Worm (Caenorhabditis elegans): ENCODE data around the gene hlh-12.

hlh-12 gene

DNA sequence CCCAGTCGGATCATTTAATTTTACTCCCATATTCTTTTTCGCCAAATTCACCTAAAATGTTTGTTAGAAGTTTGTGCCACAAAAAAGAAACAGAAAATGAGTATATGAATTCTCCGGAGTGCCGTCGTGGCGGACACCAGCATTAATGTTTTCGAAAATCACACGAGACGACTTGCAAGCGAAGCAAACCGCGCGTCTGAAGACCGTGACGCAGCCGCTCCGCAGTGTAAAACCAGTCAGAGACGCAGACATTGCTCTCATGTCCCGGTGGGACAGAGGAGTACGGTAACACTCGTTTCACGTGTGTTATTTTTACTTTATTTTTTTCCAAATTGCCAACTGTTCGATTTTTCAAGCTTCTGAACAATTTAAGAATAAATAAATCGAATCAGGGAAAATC, 46.5 kb downstream of the hlh-12 start, which contains the start of the genes T26A8.4 and pdtf-1:
Gene T26A8.4 (minus strand): TSS at position 185 of the 400 bp plus-strand sequence.
Gene pdtf-1 (plus strand): TSS at position 330 of the 400 bp plus-strand sequence.
- TF ChIP-seq fos-1 (tag; optimal IDR thresholded peaks at IDR 0.05) (peak; percentile 46), pqm-1 (tag; optimal IDR thresholded peaks at IDR 0.05) (peak; percentile 87), ama-1 (optimal IDR thresholded peaks at IDR 0.05) (peak; percentile 94), ceh-82 (tag; optimal IDR thresholded peaks at IDR 0.05) (peak; percentile 82), nhr-25 (tag; optimal IDR thresholded peaks at IDR 0.05) (peak; percentile 99), aly-2 (tag; optimal IDR thresholded peaks at IDR 0.05) (no peak), tbx-2 (tag; optimal IDR thresholded peaks at IDR 0.05) (peak; percentile 64), nhr-12 (tag; optimal IDR thresholded peaks at IDR 0.05) (no peak), lin-39 (tag; optimal IDR thresholded peaks at IDR 0.05) (peak; percentile 98), pha-4 (tag; optimal IDR thresholded peaks at IDR 0.05) (peak; percentile 99), R02D3.7 (tag; optimal IDR thresholded peaks at IDR 0.05) (peak; percentile 89), egl-27 (tag; optimal IDR thresholded peaks at IDR 0.05) (peak; percentile 79), nfya-1 (tag; optimal IDR thresholded peaks at IDR 0.05; ENCODE audit: insufficient read depth) (peak; percentile 100), unc-39 (tag; optimal IDR thresholded peaks at IDR 0.05) (no peak), snpc-4 (tag; optimal IDR thresholded peaks at IDR 0.05) (peak; percentile 94), daf-12 (tag; optimal IDR thresholded peaks at IDR 0.05) (no peak), lsy-12 (tag; optimal IDR thresholded peaks at IDR 0.05) (peak; percentile 92), nhr-23 (tag; optimal IDR thresholded peaks at IDR 0.05) (peak; percentile 99), jun-1 (tag; optimal IDR thresholded peaks at IDR 0.05) (peak; percentile 93), ceh-16 (tag; optimal IDR thresholded peaks at IDR 0.05) (no peak), zag-1 (tag; optimal IDR thresholded peaks at IDR 0.05) (peak; percentile 68), mdl-1 (tag; optimal IDR thresholded peaks at IDR 0.05) (peak; percentile 85), sea-2 (GFP tag; optimal IDR thresholded peaks at IDR 0.05) (peak; percentile 2), nhr-11 (tag; optimal IDR thresholded peaks at IDR 0.05) (peak; percentile 85), skn-1 (tag; optimal IDR thresholded peaks at IDR 0.05) (peak; percentile 94), nhr-28 (tag; optimal IDR thresholded peaks at IDR 0.05) (peak; percentile 22), elt-2 (tag; optimal IDR thresholded peaks at IDR 0.05) (peak; percentile 77), lin-15B (tag; optimal IDR thresholded peaks at IDR 0.05) (peak; percentile 94), ceh-9 (tag; optimal IDR thresholded peaks at IDR 0.05) (no peak), egl-5 (tag; optimal IDR thresholded peaks at IDR 0.05) (peak; percentile 94), hmg-11 (tag; optimal IDR thresholded peaks at IDR 0.05) (peak; percentile 75), ZK546.5 (tag; optimal IDR thresholded peaks at IDR 0.05) (no peak), elt-1 (tag; optimal IDR thresholded peaks at IDR 0.05) (peak; percentile 39), unc-62 (GFP tag; optimal IDR thresholded peaks at IDR 0.05) (peak; percentile 20), ztf-11 (tag; optimal IDR thresholded peaks at IDR 0.05) (no peak), ceh-28 (tag; optimal IDR thresholded peaks at IDR 0.05) (peak; percentile 86), eor-1 (tag; optimal IDR thresholded peaks at IDR 0.05) (no peak), nhr-76 (tag; optimal IDR thresholded peaks at IDR 0.05) (peak; percentile 68), ztf-4 (tag; optimal IDR thresholded peaks at IDR 0.05) (peak; percentile 77), nhr-77 (tag; optimal IDR thresholded peaks at IDR 0.05) (peak; percentile 60), fkh-10 (GFP tag; optimal IDR thresholded peaks at IDR 0.05) (peak; percentile 57), elt-3 (tag; optimal IDR thresholded peaks at IDR 0.05) (peak; percentile 1 to 86 (median 40)), nhr-43 (tag; optimal IDR thresholded peaks at IDR 0.05; ENCODE audit: poor library complexity, severe bottlenecking) (peak; percentile 93)

ce11 chrIV:8431567-8432458, 47.4 kb downstream of the hlh-12 start:
- TF ChIP-seq mdl-1 (tag; optimal IDR thresholded peaks at IDR 0.05) = peak; percentile 64
- TF ChIP-seq nhr-237 (tag; optimal IDR thresholded peaks at IDR 0.05) = no peak
- no peak for TF ChIP-seq eor-1 (tag; optimal IDR thresholded peaks at IDR 0.05)
- TF ChIP-seq elt-2 (tag; optimal IDR thresholded peaks at IDR 0.05) = peak; percentile 35
- TF ChIP-seq fos-1 (tag; optimal IDR thresholded peaks at IDR 0.05) = no peak
- TF ChIP-seq elt-3 (tag; optimal IDR thresholded peaks at IDR 0.05) = peak in 1 of 3 experiments; percentile 10
- peak; percentile 81 for TF ChIP-seq pha-4 (tag; optimal IDR thresholded peaks at IDR 0.05)
- peak; percentile 86 for TF ChIP-seq nhr-25 (tag; optimal IDR thresholded peaks at IDR 0.05)
- TF ChIP-seq jun-1 (tag; optimal IDR thresholded peaks at IDR 0.05) = peak; percentile 52
- peak; percentile 78 for TF ChIP-seq aly-2 (tag; optimal IDR thresholded peaks at IDR 0.05)
- peak; percentile 58 for TF ChIP-seq lsy-12 (tag; optimal IDR thresholded peaks at IDR 0.05)
- peak; percentile 42 for TF ChIP-seq fkh-2 (tag; optimal IDR thresholded peaks at IDR 0.05)
- no peak for TF ChIP-seq ztf-11 (tag; optimal IDR thresholded peaks at IDR 0.05)
- TF ChIP-seq pqm-1 (tag; optimal IDR thresholded peaks at IDR 0.05) = no peak
- TF ChIP-seq ceh-28 (tag; optimal IDR thresholded peaks at IDR 0.05) = peak; percentile 81
- TF ChIP-seq mml-1 (tag; optimal IDR thresholded peaks at IDR 0.05) = no peak
- no peak for TF ChIP-seq zag-1 (tag; optimal IDR thresholded peaks at IDR 0.05)
- peak; percentile 67 for TF ChIP-seq R02D3.7 (tag; optimal IDR thresholded peaks at IDR 0.05)
- peak; percentile 52 for TF ChIP-seq lin-15B (tag; optimal IDR thresholded peaks at IDR 0.05)
- no peak for TF ChIP-seq nhr-77 (tag; optimal IDR thresholded peaks at IDR 0.05)
- TF ChIP-seq nhr-67 (tag; optimal IDR thresholded peaks at IDR 0.05) = no peak
- TF ChIP-seq sea-2 (GFP tag; optimal IDR thresholded peaks at IDR 0.05) = no peak
- TF ChIP-seq egl-27 (tag; optimal IDR thresholded peaks at IDR 0.05) = peak; percentile 21
- TF ChIP-seq nfya-1 (tag; optimal IDR thresholded peaks at IDR 0.05; ENCODE audit: insufficient read depth) = peak; percentile 100
- TF ChIP-seq ZK546.5 (tag; optimal IDR thresholded peaks at IDR 0.05) = no peak
- peak; percentile 99 for TF ChIP-seq ama-1 (optimal IDR thresholded peaks at IDR 0.05)
- TF ChIP-seq ztf-4 (tag; optimal IDR thresholded peaks at IDR 0.05) = peak; percentile 16
- TF ChIP-seq nhr-43 (tag; optimal IDR thresholded peaks at IDR 0.05; ENCODE audit: poor library complexity, severe bottlenecking) = peak; percentile 79
- peak; percentile 78 for TF ChIP-seq snpc-4 (tag; optimal IDR thresholded peaks at IDR 0.05)
- no peak for TF ChIP-seq nhr-28 (tag; optimal IDR thresholded peaks at IDR 0.05)

All from whole organism, L3 larva.